Fruit fly (Drosophila melanogaster) whole organism, embryonic: ENCODE results near the gene alpha-Man-Ic.
A peak's percentile ranks its signal among the peaks of the same experiment; 100 is the strongest.

Experiments used
- Atf-2 ChIP-seq: fragments of 200-800 bp; sonication (Bioruptor generic); optimal IDR thresholded peaks from 2 replicates; lab custom pipeline; 2016; ENCODE audit warnings: missing biosample characterization, missing genetic modification characterization
- B-H1 ChIP-seq: fragments of 200-800 bp; sonication (Bioruptor generic); IDR thresholded peaks from 3 replicates; pipeline ENCODE4 v1.3.6; 2022; ENCODE audit warnings: missing biosample characterization, missing genetic modification characterization
- B-H2 ChIP-seq: fragments of 200-800 bp; sonication (Bioruptor generic); optimal IDR thresholded peaks from 2 replicates; lab custom pipeline; 2018; ENCODE audit warnings: missing biosample characterization, mild to moderate bottlenecking, missing genetic modification characterization
- CG10267 ChIP-seq: fragments of 200-800 bp; sonication (Bioruptor generic); optimal IDR thresholded peaks from 2 replicates; lab custom pipeline; 2018; ENCODE audit warnings: missing biosample characterization, mild to moderate bottlenecking, missing genetic modification characterization, moderate library complexity
- CG12299 ChIP-seq: fragments of 200-800 bp; sonication (Bioruptor generic); optimal IDR thresholded peaks from 2 replicates; lab custom pipeline; 2018; ENCODE audit warnings: missing biosample characterization, mild to moderate bottlenecking, missing genetic modification characterization
- CG12391 ChIP-seq: fragments of 200-800 bp; sonication (Bioruptor generic); optimal IDR thresholded peaks from 3 replicates; lab custom pipeline; 2018; ENCODE audit warnings: missing biosample characterization, mild to moderate bottlenecking, missing genetic modification characterization, moderate library complexity
- CG12744 ChIP-seq: fragments of 200-800 bp; sonication (Bioruptor generic); optimal IDR thresholded peaks from 2 replicates; lab custom pipeline; 2016; ENCODE audit warnings: missing biosample characterization, missing genetic modification characterization
- CG12769 ChIP-seq: fragments of 200-800 bp; sonication (Bioruptor generic); optimal IDR thresholded peaks from 2 replicates; lab custom pipeline; 2019; ENCODE audit warnings: missing biosample characterization, mild to moderate bottlenecking, missing genetic modification characterization, moderate library complexity
- CG12942 ChIP-seq: fragments of 200-800 bp; sonication (Bioruptor generic); optimal IDR thresholded peaks from 3 replicates; lab custom pipeline; 2016; ENCODE audit warnings: missing biosample characterization, missing genetic modification characterization
- CG14050 ChIP-seq: fragments of 200-800 bp; sonication (Bioruptor generic); IDR thresholded peaks from 3 replicates; pipeline ENCODE4 v1.3.6; 2022; ENCODE audit warnings: missing biosample characterization, missing genetic modification characterization
- CG15011 ChIP-seq: fragments of 200-800 bp; sonication (Bioruptor generic); optimal IDR thresholded peaks from 3 replicates; lab custom pipeline; 2018; ENCODE audit warnings: missing biosample characterization, mild to moderate bottlenecking, missing genetic modification characterization
- CG15514 ChIP-seq: fragments of 200-800 bp; sonication (Bioruptor generic); optimal IDR thresholded peaks from 3 replicates; lab custom pipeline; 2017; ENCODE audit warnings: missing biosample characterization, missing genetic modification characterization, mild to moderate bottlenecking, moderate library complexity, missing genetic modification reagents
- CG33557 ChIP-seq: fragments of 200-800 bp; sonication (Bioruptor generic); optimal IDR thresholded peaks from 2 replicates; lab custom pipeline; 2019; ENCODE audit warnings: missing biosample characterization, mild to moderate bottlenecking, missing genetic modification characterization, moderate library complexity
- CG3995 ChIP-seq: fragments of 200-800 bp; sonication (Bioruptor generic); optimal IDR thresholded peaks from 3 replicates; lab custom pipeline; 2016; ENCODE audit warnings: missing biosample characterization, missing genetic modification characterization
- CG4282 ChIP-seq: fragments of 200-800 bp; sonication (Bioruptor generic); optimal IDR thresholded peaks from 2 replicates; lab custom pipeline; 2016; ENCODE audit warnings: missing biosample characterization, missing genetic modification characterization
- CG4360 ChIP-seq: fragments of 200-800 bp; sonication (Bioruptor generic); IDR thresholded peaks from 2 replicates; pipeline ENCODE4 v1.3.6; 2022; ENCODE audit warnings: missing biosample characterization, missing genetic modification characterization
- CG5953 ChIP-seq: fragments of 200-800 bp; sonication (Bioruptor generic); IDR thresholded peaks from 2 replicates; pipeline ENCODE4 v1.3.6; 2022; ENCODE audit warnings: missing biosample characterization, missing genetic modification characterization
- CG6175 ChIP-seq: fragments of 200-800 bp; sonication (Bioruptor generic); IDR thresholded peaks from 3 replicates; pipeline ENCODE4 v1.3.6; 2022; ENCODE audit warnings: missing biosample characterization, missing genetic modification characterization
- CG6689 ChIP-seq: fragments of 200-800 bp; sonication (Bioruptor generic); IDR thresholded peaks from 2 replicates; pipeline ENCODE4 v1.3.6; 2022; ENCODE audit warnings: missing biosample characterization, missing genetic modification characterization
- Ets97D ChIP-seq: fragments of 200-800 bp; sonication (Bioruptor generic); optimal IDR thresholded peaks from 3 replicates; lab custom pipeline; 2016; ENCODE audit warnings: missing biosample characterization, missing genetic modification characterization
- Gsc ChIP-seq: fragments of 200-800 bp; sonication (Bioruptor generic); IDR thresholded peaks from 2 replicates; pipeline ENCODE4 v1.3.6; 2022; ENCODE audit warnings: missing biosample characterization, missing genetic modification characterization
- Lhr ChIP-seq: fragments of 200-800 bp; sonication (Bioruptor generic); optimal IDR thresholded peaks from 3 replicates; lab custom pipeline; 2017; ENCODE audit warnings: mild to moderate bottlenecking, missing biosample characterization, missing genetic modification reagents, missing genetic modification characterization
- Lpt ChIP-seq: fragments of >200 bp; optimal IDR thresholded peaks from 2 replicates; lab custom pipeline; 2018; ENCODE audit warnings: missing biosample characterization, missing genetic modification characterization
- Mes4 ChIP-seq: fragments of 200-800 bp; sonication (Bioruptor generic); optimal IDR thresholded peaks from 2 replicates; lab custom pipeline; 2016; ENCODE audit warnings: missing biosample characterization, missing genetic modification characterization
- Myb ChIP-seq: fragments of 200-800 bp; sonication (Bioruptor generic); optimal IDR thresholded peaks from 2 replicates; lab custom pipeline; 2016; ENCODE audit warnings: missing biosample characterization, missing genetic modification characterization
- Nf-YC ChIP-seq: fragments of 200-800 bp; optimal IDR thresholded peaks from 3 replicates; lab custom pipeline; 2019; ENCODE audit warnings: missing biosample characterization, mild to moderate bottlenecking, missing genetic modification characterization, moderate library complexity
- Rfx ChIP-seq: fragments of 200-800 bp; sonication (Bioruptor generic); IDR thresholded peaks from 2 replicates; pipeline ENCODE4 v1.3.6; 2022; ENCODE audit warnings: missing biosample characterization, missing genetic modification characterization
- Sox100B ChIP-seq: fragments of 200-800 bp; sonication (Bioruptor generic); optimal IDR thresholded peaks from 3 replicates; lab custom pipeline; 2018; ENCODE audit warnings: missing biosample characterization, mild to moderate bottlenecking, missing genetic modification characterization
- Stat92E ChIP-seq, 3 experiments: fragments of >200 bp in 2 of 3; fragments of 200-800 bp in 1 of 3; sonication (Bioruptor generic) in 1 of 3; optimal IDR thresholded peaks; 2 replicates each; lab custom pipeline; 2017 to 2019; ENCODE audit warnings: missing biosample characterization in 3 of 3, missing genetic modification characterization in 3 of 3, mild to moderate bottlenecking in 1 of 3, moderate library complexity in 1 of 3
- Taf1 ChIP-seq: fragments of 200-800 bp; sonication (Bioruptor generic); IDR thresholded peaks from 2 replicates; pipeline ENCODE4 v1.3.6; 2022; ENCODE audit warnings: missing biosample characterization, missing genetic modification characterization
- Vsx1 ChIP-seq: fragments of 200-800 bp; sonication (Bioruptor generic); optimal IDR thresholded peaks from 2 replicates; lab custom pipeline; 2017; ENCODE audit warnings: missing biosample characterization, mild to moderate bottlenecking, missing genetic modification characterization, missing genetic modification reagents
- bsh ChIP-seq, 2 experiments: fragments of 200-800 bp; sonication (Bioruptor generic); optimal IDR thresholded peaks; 2 replicates each; lab custom pipeline; 2017 to 2018; ENCODE audit warnings: mild to moderate bottlenecking in 2 of 2, missing biosample characterization in 2 of 2, missing genetic modification characterization in 2 of 2, moderate library complexity in 1 of 2
- cas ChIP-seq: fragments of 200-800 bp; sonication (Bioruptor generic); IDR thresholded peaks from 2 replicates; pipeline ENCODE4 v1.3.6; 2022; ENCODE audit warnings: missing biosample characterization, missing genetic modification characterization
- chif ChIP-seq, 2 experiments: fragments of 200-800 bp; sonication (Bioruptor generic); optimal IDR thresholded peaks; 3 replicates each; lab custom pipeline; 2016; ENCODE audit warnings: missing biosample characterization in 2 of 2, missing genetic modification characterization in 2 of 2
- croc ChIP-seq: fragments of 200-800 bp; sonication (Bioruptor generic); conservative IDR thresholded peaks from 3 replicates; pipeline ENCODE4 v1.3.6; 2022; ENCODE audit warnings: missing biosample characterization, missing genetic modification characterization
- crp ChIP-seq, 2 experiments: fragments of 200-800 bp; sonication (Bioruptor generic); optimal IDR thresholded peaks; 2 replicates in 1 of 2; 3 replicates in 1 of 2; lab custom pipeline; 2017; ENCODE audit warnings: missing biosample characterization in 2 of 2, missing genetic modification characterization in 2 of 2, mild to moderate bottlenecking in 1 of 2, moderate library complexity in 1 of 2
- dmrt11E ChIP-seq: fragments of 200-800 bp; sonication (Bioruptor generic); optimal IDR thresholded peaks from 3 replicates; lab custom pipeline; 2018; ENCODE audit warnings: missing biosample characterization, mild to moderate bottlenecking, missing genetic modification characterization, moderate library complexity
- grn ChIP-seq: fragments of 200-800 bp; sonication (Bioruptor generic); optimal IDR thresholded peaks from 3 replicates; lab custom pipeline; 2017; ENCODE audit warnings: missing biosample characterization, missing genetic modification characterization
- inv ChIP-seq: fragments of 200-800 bp; sonication (Bioruptor generic); IDR thresholded peaks from 2 replicates; pipeline ENCODE4 v1.3.6; 2022; ENCODE audit warnings: missing biosample characterization, missing genetic modification characterization; ENCODE audit not compliant: partially characterized antibody
- jumu ChIP-seq: fragments of 200-800 bp; sonication (Bioruptor generic); optimal IDR thresholded peaks from 3 replicates; lab custom pipeline; 2016; ENCODE audit warnings: missing biosample characterization, missing genetic modification characterization
- mirr ChIP-seq: fragments of 200-800 bp; sonication (Bioruptor generic); optimal IDR thresholded peaks from 3 replicates; lab custom pipeline; 2018; ENCODE audit warnings: missing biosample characterization, mild to moderate bottlenecking, missing genetic modification characterization
- mld ChIP-seq: fragments of 200-800 bp; sonication (Bioruptor generic); IDR thresholded peaks from 3 replicates; pipeline ENCODE4 v1.3.6; 2022; ENCODE audit warnings: missing biosample characterization, missing genetic modification characterization; ENCODE audit not compliant: partially characterized antibody
- ro ChIP-seq: fragments of 200-800 bp; sonication (Bioruptor generic); IDR thresholded peaks from 2 replicates; pipeline ENCODE4 v1.3.6; 2022; ENCODE audit warnings: missing biosample characterization, missing genetic modification characterization
- row ChIP-seq: fragments of 200-800 bp; sonication (Bioruptor generic); IDR thresholded peaks from 3 replicates; pipeline ENCODE4 v1.3.6; 2022; ENCODE audit warnings: missing biosample characterization, missing genetic modification characterization
- slou ChIP-seq: fragments of 200-800 bp; sonication (Bioruptor generic); optimal IDR thresholded peaks from 3 replicates; lab custom pipeline; 2016; ENCODE audit warnings: missing biosample characterization, missing genetic modification characterization
- slp2 ChIP-seq: fragments of 200-800 bp; sonication (Bioruptor generic); optimal IDR thresholded peaks from 2 replicates; lab custom pipeline; 2016; ENCODE audit warnings: missing biosample characterization, missing genetic modification characterization
- tin ChIP-seq: fragments of 200-800 bp; sonication (Bioruptor generic); optimal IDR thresholded peaks from 3 replicates; lab custom pipeline; 2016; ENCODE audit warnings: missing biosample characterization, missing genetic modification characterization
- tup ChIP-seq: fragments of 200-800 bp; sonication (Bioruptor generic); optimal IDR thresholded peaks from 2 replicates; lab custom pipeline; 2016; ENCODE audit warnings: missing biosample characterization, mild to moderate bottlenecking, missing genetic modification characterization, moderate library complexity
- vfl ChIP-seq: fragments of 200-800 bp; sonication (Bioruptor generic); optimal IDR thresholded peaks from 2 replicates; lab custom pipeline; 2016; ENCODE audit warnings: missing biosample characterization, missing genetic modification characterization
- zen2 ChIP-seq: fragments of 200-800 bp; sonication (Bioruptor generic); IDR thresholded peaks from 3 replicates; pipeline ENCODE4 v1.3.6; 2022; ENCODE audit warnings: missing biosample characterization, missing genetic modification characterization; ENCODE audit not compliant: partially characterized antibody

Gene alpha-Man-Ic

dm6 chr3R:29894393-29894792 is 35.8 kb downstream of the alpha-Man-Ic start (continued):
- TF ChIP-seq zen2 = no peak
- peak; percentile 16 for TF ChIP-seq CG3995
- TF ChIP-seq Lhr (GFP tag; lab: Kevin White, UChicago) = no peak
- no peak for TF ChIP-seq tup (GFP tag; lab: Kevin White, UChicago)
- TF ChIP-seq Nf-YC = peak; percentile 64
- no peak for TF ChIP-seq B-H2 (GFP tag; lab: Kevin White, UChicago)
- TF ChIP-seq Ets97D (GFP tag; lab: Kevin White, UChicago) = no peak
- no peak for TF ChIP-seq crp (GFP tag; optimal IDR thresholded peaks at IDR 0.05; lab: Kevin White, UChicago)
- peak; percentile 39 for TF ChIP-seq CG10267 (tag; lab: Kevin White, UChicago)
- TF ChIP-seq CG6689 = peak; percentile 53; the same call in 1 of the 2 replicates
- peak; percentile 6 for TF ChIP-seq CG12299
- peak; percentile 38 for TF ChIP-seq jumu (GFP tag; lab: Kevin White, UChicago)
- no peak for TF ChIP-seq Stat92E (GFP tag; optimal IDR thresholded peaks at IDR 0.05; lab: Kevin White, UChicago)
- TF ChIP-seq slp2 (GFP tag; lab: Kevin White, UChicago) = no peak
- peak; percentile 24 for TF ChIP-seq slou (GFP tag; lab: Kevin White, UChicago)
- TF ChIP-seq CG15514 (GFP tag; lab: Kevin White, UChicago) = peak; percentile 23
- TF ChIP-seq mirr (GFP tag; lab: Kevin White, UChicago) = peak; percentile 14
- TF ChIP-seq vfl = no peak
- 0 out of 3 replicates have a peak, but pooled peaks have one; percentile 25 for TF ChIP-seq B-H1 (GFP tag; lab: Robert Waterston, UW)
- TF ChIP-seq CG6175 (GFP tag; lab: Robert Waterston, UW) = 0 out of 3 replicates have a peak, but pooled peaks have one; percentile 24
- no peak for TF ChIP-seq CG5953 (GFP tag; lab: Robert Waterston, UW)
- TF ChIP-seq CG12769 (tag; lab: Kevin White, UChicago) = no peak
- TF ChIP-seq Atf-2 (GFP tag; lab: Kevin White, UChicago) = peak; percentile 6
- no peak for TF ChIP-seq grn
- no peak for TF ChIP-seq inv
- TF ChIP-seq Mes4 (GFP tag; lab: Kevin White, UChicago) = no peak
- TF ChIP-seq Sox100B (GFP tag; lab: Kevin White, UChicago) = peak; percentile 61
- no peak for TF ChIP-seq CG4360 (GFP tag; lab: Robert Waterston, UW)
- peak in 1 of 2 experiments; percentile 9 for TF ChIP-seq chif (GFP tag; optimal IDR thresholded peaks at IDR 0.05; lab: Kevin White, UChicago)
- no peak for TF ChIP-seq Gsc (GFP tag; lab: Robert Waterston, UW)
- no peak for TF ChIP-seq CG4282 (GFP tag; lab: Kevin White, UChicago)
- TF ChIP-seq croc (GFP tag; lab: Robert Waterston, UW) = no peak; the same call in 2 of the 3 replicates
- TF ChIP-seq CG12391 = peak; percentile 43
- TF ChIP-seq CG12942 = no peak
- no peak for TF ChIP-seq cas (GFP tag; lab: Robert Waterston, UW)
- TF ChIP-seq row (GFP tag; lab: Robert Waterston, UW) = peak; percentile 59
- TF ChIP-seq ro = no peak
- no peak for TF ChIP-seq CG12744 (GFP tag; lab: Kevin White, UChicago)
- TF ChIP-seq mld (GFP tag; lab: Robert Waterston, UW) = no peak
- TF ChIP-seq bsh (GFP tag; optimal IDR thresholded peaks at IDR 0.05; lab: Kevin White, UChicago) = peak in 1 of 2 experiments; percentile 27
- TF ChIP-seq CG15011 = peak; percentile 43
- peak; percentile 32; the same call in 1 of the 2 replicates for TF ChIP-seq Taf1 (GFP tag; lab: Robert Waterston, UW)
- no peak; the same call in 2 of the 3 replicates for TF ChIP-seq CG14050 (GFP tag; lab: Robert Waterston, UW)
- peak; percentile 19 for TF ChIP-seq Vsx1
- peak; percentile 32 for TF ChIP-seq Myb (GFP tag; lab: Kevin White, UChicago)
- TF ChIP-seq CG33557 (GFP tag; lab: Kevin White, UChicago) = no peak
- TF ChIP-seq Rfx (GFP tag; lab: Robert Waterston, UW) = peak; percentile 82
- TF ChIP-seq dmrt11E (tag; lab: Kevin White, UChicago) = no peak
- peak; percentile 11 for TF ChIP-seq tin
- TF ChIP-seq Lpt (GFP tag; lab: Kevin White, UChicago) = no peak
